Fruit fly (Drosophila melanogaster) whole organism, adult: ENCODE results near the gene Cks85A.

Experiments
- CG11617 ChIP-seq: fragments of 200-800 bp; sonication (Bioruptor generic); optimal IDR thresholded peaks from 2 replicates; lab custom pipeline; 2017; ENCODE audit warnings: mild to moderate bottlenecking, missing biosample characterization, missing genetic modification reagents, missing genetic modification characterization
- CG12768 ChIP-seq: fragments of 200-800 bp; sonication (Bioruptor generic); optimal IDR thresholded peaks from 2 replicates; lab custom pipeline; 2017; ENCODE audit warnings: missing biosample characterization, missing genetic modification characterization, mild to moderate bottlenecking, moderate library complexity, missing genetic modification reagents
- CG14711 ChIP-seq: fragments of 200-800 bp; sonication (Bioruptor generic); optimal IDR thresholded peaks from 2 replicates; lab custom pipeline; 2018; ENCODE audit warnings: missing biosample characterization, mild to moderate bottlenecking, missing genetic modification characterization, moderate library complexity
- CG1620 ChIP-seq: fragments of 200-800 bp; sonication (Bioruptor generic); optimal IDR thresholded peaks from 2 replicates; lab custom pipeline; 2016; ENCODE audit warnings: missing biosample characterization, missing genetic modification characterization
- CG33017 ChIP-seq: fragments of 200-800 bp; sonication (Bioruptor generic); optimal IDR thresholded peaks from 2 replicates; lab custom pipeline; 2018; ENCODE audit warnings: missing biosample characterization, mild to moderate bottlenecking, missing genetic modification characterization, moderate library complexity
- CG5204 ChIP-seq: fragments of 200-800 bp; sonication (Bioruptor generic); optimal IDR thresholded peaks from 2 replicates; lab custom pipeline; 2016; ENCODE audit warnings: missing biosample characterization, missing genetic modification characterization
- CG7045 ChIP-seq: fragments of 200-800 bp; sonication (Bioruptor generic); optimal IDR thresholded peaks from 2 replicates; lab custom pipeline; 2017; ENCODE audit warnings: missing biosample characterization, mild to moderate bottlenecking, missing genetic modification characterization
- CG7101 ChIP-seq: fragments of 200-800 bp; sonication (Bioruptor generic); optimal IDR thresholded peaks from 2 replicates; lab custom pipeline; 2018; ENCODE audit warnings: missing biosample characterization, mild to moderate bottlenecking, missing genetic modification characterization, moderate library complexity
- Clk ChIP-seq: fragments of 200-800 bp; sonication (Bioruptor generic); optimal IDR thresholded peaks from 2 replicates; lab custom pipeline; 2017; ENCODE audit warnings: missing biosample characterization, missing genetic modification characterization
- Crg-1 ChIP-seq: fragments of 200-800 bp; sonication (Bioruptor generic); optimal IDR thresholded peaks from 2 replicates; lab custom pipeline; 2016; ENCODE audit warnings: missing biosample characterization, missing genetic modification characterization
- Hr96 ChIP-seq: fragments of 200-800 bp; sonication (Bioruptor generic); optimal IDR thresholded peaks from 2 replicates; lab custom pipeline; 2016; ENCODE audit warnings: missing biosample characterization, missing genetic modification characterization
- Mnt ChIP-seq: fragments of 200-800 bp; sonication (Bioruptor generic); optimal IDR thresholded peaks from 2 replicates; lab custom pipeline; 2016; ENCODE audit warnings: missing biosample characterization, mild to moderate bottlenecking, missing genetic modification characterization
- bab1 ChIP-seq: fragments of 200-800 bp; sonication (Bioruptor generic); optimal IDR thresholded peaks from 3 replicates; lab custom pipeline; 2019; ENCODE audit warnings: missing biosample characterization, mild to moderate bottlenecking, missing genetic modification characterization, moderate library complexity
- cic ChIP-seq: fragments of 200-800 bp; sonication (Bioruptor generic); optimal IDR thresholded peaks from 2 replicates; lab custom pipeline; 2017; ENCODE audit warnings: missing biosample characterization, mild to moderate bottlenecking, missing genetic modification characterization, moderate library complexity
- cnc ChIP-seq, 2 experiments: fragments of >200 bp; optimal IDR thresholded peaks; 2 replicates each; lab custom pipeline; 2017
- kay ChIP-seq: fragments of 200-800 bp; sonication (Bioruptor generic); peaks from one replicate; lab custom pipeline; 2016; ENCODE audit warnings: missing biosample characterization, missing genetic modification characterization, borderline replicate concordance
- ovo ChIP-seq: fragments of 200-800 bp; sonication (Bioruptor generic); optimal IDR thresholded peaks from 2 replicates; lab custom pipeline; 2016; ENCODE audit warnings: missing biosample characterization, missing genetic modification characterization
- pad ChIP-seq: fragments of 200-800 bp; sonication (Bioruptor generic); optimal IDR thresholded peaks from 3 replicates; lab custom pipeline; 2017; ENCODE audit warnings: missing biosample characterization, missing genetic modification characterization, mild to moderate bottlenecking, moderate library complexity, missing genetic modification reagents
- tj ChIP-seq: fragments of 200-800 bp; sonication (Bioruptor generic); optimal IDR thresholded peaks from 3 replicates; lab custom pipeline; 2017; ENCODE audit warnings: missing biosample characterization, mild to moderate bottlenecking, missing genetic modification characterization, moderate library complexity
- toe ChIP-seq: fragments of 200-800 bp; sonication (Bioruptor generic); optimal IDR thresholded peaks from 2 replicates; lab custom pipeline; 2016; ENCODE audit warnings: missing biosample characterization, missing genetic modification characterization

Gene Cks85A

DNA sequence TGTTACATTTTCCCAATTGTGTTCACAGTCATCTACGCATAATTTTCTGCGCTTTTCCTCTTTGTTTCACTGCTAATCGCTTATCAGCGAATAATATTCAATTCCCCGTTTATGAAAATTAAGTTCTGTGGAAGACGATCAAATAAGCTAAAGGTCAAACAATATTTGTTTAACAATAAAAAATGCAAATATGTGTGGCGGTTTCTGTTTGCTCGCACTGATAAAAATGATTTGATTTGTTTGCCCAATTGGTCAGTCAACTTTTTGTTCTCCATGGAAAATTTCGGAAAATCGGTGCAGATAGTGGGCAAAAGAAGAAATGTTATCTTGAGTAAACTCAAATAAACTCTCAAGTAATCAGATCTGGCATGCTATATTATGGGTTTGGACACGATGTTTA lies 13.6 kb downstream of the Cks85A start:
- TF ChIP-seq CG5204 (no peak), CG11617 (GFP tag; lab: Kevin White, UChicago) (no peak), CG33017 (tag; lab: Kevin White, UChicago) (no peak), toe (no peak), Crg-1 (no peak), bab1 (GFP tag; lab: Kevin White, UChicago) (no peak), CG7045 (GFP tag; lab: Kevin White, UChicago) (no peak), Hr96 (GFP tag; lab: Kevin White, UChicago) (no peak), kay (no peak), cic (no peak), tj (GFP tag; lab: Kevin White, UChicago) (no peak)

DNA sequence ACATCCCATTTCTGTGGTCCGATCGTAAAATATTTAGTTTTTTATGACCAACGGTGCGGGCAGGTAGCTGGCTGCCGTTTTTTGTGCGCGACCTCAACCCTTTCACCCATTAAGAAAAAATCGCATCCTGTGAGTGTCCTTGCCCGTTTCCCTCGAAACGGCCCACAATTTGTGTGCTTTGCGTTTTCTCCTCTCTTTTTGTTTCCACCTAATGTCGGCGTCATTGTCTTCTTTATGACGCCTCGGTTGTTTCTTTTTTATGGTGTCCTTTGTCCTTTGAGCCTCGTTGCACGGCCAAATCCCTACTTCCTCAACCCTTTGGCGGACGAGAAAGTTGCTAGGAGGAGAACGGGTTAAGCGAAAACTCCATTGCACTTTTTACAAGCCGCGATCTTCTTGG lies 17.1 kb downstream of the Cks85A start:
- TF ChIP-seq CG11617 (GFP tag; lab: Kevin White, UChicago), result no peak
- TF ChIP-seq kay, result no peak
- TF ChIP-seq Hr96 (GFP tag; lab: Kevin White, UChicago), result no peak

DNA sequence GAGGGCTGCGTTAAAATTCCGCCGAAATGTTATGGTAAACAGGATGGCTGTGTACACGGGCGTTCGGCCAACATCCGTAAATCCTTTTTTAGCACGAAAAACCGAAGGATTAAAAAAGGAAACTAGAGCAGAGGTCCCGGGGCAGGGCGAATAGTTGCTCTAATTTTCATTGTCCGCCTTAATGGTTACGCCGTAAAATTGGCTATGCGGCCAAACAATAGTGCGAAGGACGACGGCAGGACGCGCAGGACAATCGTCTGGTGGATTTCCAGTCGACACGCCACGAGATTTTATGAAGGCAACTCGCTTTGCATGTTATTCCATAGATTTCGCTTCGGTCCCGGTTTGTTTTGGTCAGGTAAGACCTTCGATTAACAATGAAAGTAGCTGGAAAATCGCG lies 17.6 kb downstream of the Cks85A start:
- TF ChIP-seq CG11617 (GFP tag; lab: Kevin White, UChicago), result no peak
- TF ChIP-seq CG5204, result no peak
- no peak for TF ChIP-seq CG7045 (GFP tag; lab: Kevin White, UChicago)
- TF ChIP-seq pad (GFP tag; lab: Kevin White, UChicago), result no peak
- TF ChIP-seq cic, result no peak
- TF ChIP-seq CG1620 (GFP tag; lab: Kevin White, UChicago), result no peak
- no peak for TF ChIP-seq Hr96 (GFP tag; lab: Kevin White, UChicago)
- TF ChIP-seq toe, result no peak
- no peak for TF ChIP-seq cnc (optimal IDR thresholded peaks at IDR 0.05; lab: Kevin White, UChicago)
- no peak for TF ChIP-seq Mnt (GFP tag; lab: Kevin White, UChicago)
- no peak for TF ChIP-seq Crg-1
- no peak for TF ChIP-seq Clk (GFP tag; lab: Kevin White, UChicago)
- no peak for TF ChIP-seq CG14711 (tag; lab: Kevin White, UChicago)
- no peak for TF ChIP-seq CG7101

DNA sequence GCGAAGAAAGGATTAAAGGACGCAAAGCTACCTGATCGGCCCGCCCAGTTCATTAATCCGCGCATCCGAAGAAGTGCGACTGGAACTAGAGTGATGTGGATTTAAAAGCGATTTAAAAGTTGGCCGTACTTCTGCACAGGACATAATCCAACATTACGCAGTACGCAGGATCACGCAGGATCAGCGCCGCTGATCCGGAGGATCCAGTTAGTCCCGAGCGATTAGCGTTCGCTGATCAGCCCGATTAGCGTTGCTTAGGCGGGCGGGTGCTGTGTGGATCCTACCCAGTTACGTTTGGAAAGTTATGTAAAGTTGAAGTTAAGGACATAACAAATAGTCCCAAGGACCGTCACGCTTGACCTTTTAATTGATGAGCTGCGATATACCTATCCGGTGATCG lies 19.0 kb downstream of the Cks85A start:
- TF ChIP-seq cnc (optimal IDR thresholded peaks at IDR 0.05; lab: Kevin White, UChicago) (no peak), CG12768 (GFP tag; lab: Kevin White, UChicago) (no peak), CG11617 (GFP tag; lab: Kevin White, UChicago) (no peak), CG5204 (no peak)

DNA sequence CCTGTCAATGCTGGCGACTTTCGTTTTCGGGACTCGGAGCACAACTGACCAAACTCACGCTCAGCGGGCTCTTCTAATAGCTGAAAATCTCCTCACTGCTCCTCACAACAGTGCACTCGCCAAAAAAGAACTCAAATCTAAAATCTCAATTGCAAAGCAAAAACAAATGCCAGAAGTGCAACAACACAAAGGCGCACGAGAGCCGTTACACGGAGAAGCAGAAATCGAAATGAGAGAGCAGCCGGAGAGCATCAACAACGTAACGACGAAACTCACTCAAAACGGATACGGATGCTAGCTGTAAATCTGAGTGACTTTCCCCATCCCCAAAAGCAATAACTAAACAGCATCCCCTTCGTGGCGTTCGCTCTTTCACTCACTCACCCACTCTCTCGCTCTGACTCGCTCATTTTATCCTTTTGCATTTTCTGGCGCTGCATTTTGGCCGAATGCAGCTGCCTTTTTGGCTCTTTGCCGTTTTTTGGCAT lies 20.4 kb downstream of the Cks85A start, which contains the start of gene hb:
Gene hb, minus strand, starts transcription at position 51 of the 488 bp plus-strand sequence.
- TF ChIP-seq cic (no peak), pad (GFP tag; lab: Kevin White, UChicago) (peak; percentile 98), CG7045 (GFP tag; lab: Kevin White, UChicago) (no peak), CG14711 (tag; lab: Kevin White, UChicago) (no peak), Clk (GFP tag; lab: Kevin White, UChicago) (no peak), toe (no peak), Crg-1 (no peak), CG12768 (GFP tag; lab: Kevin White, UChicago) (no peak), CG1620 (GFP tag; lab: Kevin White, UChicago) (no peak), ovo (GFP tag; lab: Kevin White, UChicago) (peak; percentile 4), cnc (optimal IDR thresholded peaks at IDR 0.05; lab: Kevin White, UChicago) (no peak), bab1 (GFP tag; lab: Kevin White, UChicago) (no peak), Mnt (GFP tag; lab: Kevin White, UChicago) (no peak), CG11617 (GFP tag; lab: Kevin White, UChicago) (no peak), kay (no peak), CG5204 (no peak), Hr96 (GFP tag; lab: Kevin White, UChicago) (no peak), CG33017 (tag; lab: Kevin White, UChicago) (no peak)

DNA sequence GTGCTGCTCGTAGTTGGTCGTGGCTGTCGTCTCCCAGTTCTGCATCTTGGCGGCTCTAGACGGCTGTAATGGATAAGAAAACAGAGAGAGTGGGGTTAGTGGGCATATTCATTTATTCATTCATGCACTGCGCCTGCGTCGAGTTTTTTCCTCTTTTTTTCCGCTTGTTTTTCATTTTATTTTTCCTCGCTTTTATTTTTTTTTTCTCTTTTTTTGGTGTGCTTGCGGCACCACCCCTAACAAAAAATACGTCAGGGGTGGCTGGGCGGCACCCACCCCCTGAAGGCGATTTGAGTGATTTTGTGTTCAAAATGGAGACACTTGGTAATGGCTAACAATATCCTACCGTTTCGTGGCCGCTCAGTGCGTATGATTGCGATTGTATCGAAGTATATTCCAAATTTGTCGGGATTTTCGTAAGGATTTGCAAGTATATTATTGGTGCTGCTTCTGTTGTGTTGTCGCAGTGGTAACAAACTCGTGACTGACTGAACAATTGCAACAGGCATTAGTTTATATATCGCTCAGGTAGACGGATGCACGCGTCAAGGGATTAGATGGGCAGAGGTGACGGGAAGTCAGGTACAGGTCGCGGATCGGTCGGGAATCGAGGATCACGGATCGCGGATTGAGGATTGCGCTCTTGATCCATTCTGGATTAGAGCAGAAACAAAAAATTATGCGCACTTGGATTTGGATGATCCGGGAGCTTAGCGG lies 24.0 kb downstream of the Cks85A start:
- TF ChIP-seq CG11617 (GFP tag; lab: Kevin White, UChicago) (no peak), toe (peak; percentile 68), CG33017 (tag; lab: Kevin White, UChicago) (peak; percentile 86), pad (GFP tag; lab: Kevin White, UChicago) (no peak), CG7045 (GFP tag; lab: Kevin White, UChicago) (peak; percentile 89), Clk (GFP tag; lab: Kevin White, UChicago) (no peak), CG7101 (no peak), CG14711 (tag; lab: Kevin White, UChicago) (no peak), CG5204 (peak; percentile 66), CG12768 (GFP tag; lab: Kevin White, UChicago) (peak; percentile 74), Crg-1 (no peak), Hr96 (GFP tag; lab: Kevin White, UChicago) (peak; percentile 54), cic (no peak), Mnt (GFP tag; lab: Kevin White, UChicago) (no peak)

DNA sequence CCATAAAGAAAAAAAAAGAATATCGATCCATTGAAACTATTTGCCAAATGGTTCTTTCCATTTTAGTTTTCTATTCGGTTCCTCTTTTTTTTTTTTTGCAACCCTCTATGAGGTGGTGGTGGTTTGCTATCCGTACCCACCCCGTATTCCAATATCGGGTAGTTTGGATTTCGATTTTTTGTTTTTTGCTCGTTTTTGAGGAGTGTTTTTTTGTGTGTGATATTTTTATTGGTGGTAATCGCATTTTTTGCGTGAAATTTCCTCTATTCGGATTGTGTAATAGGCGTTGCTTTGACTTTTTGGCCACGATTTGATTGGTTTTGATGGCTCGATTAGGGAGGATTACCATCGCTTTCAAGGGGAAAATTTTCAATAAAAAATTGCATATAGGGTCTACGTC lies 31.8 kb downstream of the Cks85A start:
- TF ChIP-seq CG1620 (GFP tag; lab: Kevin White, UChicago) (no peak), CG14711 (tag; lab: Kevin White, UChicago) (no peak), toe (no peak), CG12768 (GFP tag; lab: Kevin White, UChicago) (no peak), Hr96 (GFP tag; lab: Kevin White, UChicago) (no peak), CG5204 (no peak), Crg-1 (no peak), CG7101 (no peak), CG7045 (GFP tag; lab: Kevin White, UChicago) (no peak), tj (GFP tag; lab: Kevin White, UChicago) (no peak), Mnt (GFP tag; lab: Kevin White, UChicago) (no peak), kay (no peak), Clk (GFP tag; lab: Kevin White, UChicago) (no peak), CG11617 (GFP tag; lab: Kevin White, UChicago) (no peak), cic (no peak), ovo (GFP tag; lab: Kevin White, UChicago) (no peak), cnc (optimal IDR thresholded peaks at IDR 0.05; lab: Kevin White, UChicago) (no peak), bab1 (GFP tag; lab: Kevin White, UChicago) (no peak), pad (GFP tag; lab: Kevin White, UChicago) (no peak), CG33017 (tag; lab: Kevin White, UChicago) (no peak)
